Fruit fly (Drosophila melanogaster): Measurements from ENCODE around the gene SmB.
A peak's percentile ranks its signal among the peaks of the same experiment; 100 is the strongest.

SmB gene

dm6 chr2L:10435606-10436160 lies 9.3 kb upstream of the SmB start, which contains the start of the genes TBC1D16 and holn1:
TBC1D16 (minus strand) TSS chr2L:10435656.
holn1 (plus strand) TSS chr2L:10435995.
- no peak for TF ChIP-seq CG17801 (GFP tag; optimal IDR thresholded peaks at IDR 0.05; ENCODE audit: partially characterized antibody)

- peak; percentile 46 for TF ChIP-seq CG17801 (GFP tag; optimal IDR thresholded peaks at IDR 0.05; ENCODE audit: partially characterized antibody)
Measured at dm6 chr2L:10430802-10431476, 4.5 kb upstream of the SmB start, which contains the start of the genes Bug22 and TfIIB. Bug22 (minus strand) TSS chr2L:10430918. TfIIB (plus strand) TSS chr2L:10431338.

dm6 chr2L:10428528-10428927 lies 2.1 kb upstream of the SmB start, which contains the start of gene CG5188:
CG5188 (plus strand) TSS chr2L:10428829.
- TF ChIP-seq CG17801 (GFP tag; optimal IDR thresholded peaks at IDR 0.05; ENCODE audit: partially characterized antibody) = peak; percentile 17

- no peak for TF ChIP-seq CG17801 (GFP tag; optimal IDR thresholded peaks at IDR 0.05; ENCODE audit: partially characterized antibody)
Measured at dm6 chr2L:10425599-10425998, 828 bp downstream of the SmB start.

dm6 chr2L:10422643-10423606 lies 3.5 kb downstream of the SmB start, which contains the start of the genes pie and Wdfy2:
pie (minus strand) TSS chr2L:10422780.
Wdfy2 (plus strand) TSS chr2L:10423291.
- TF ChIP-seq CG17801 (GFP tag; optimal IDR thresholded peaks at IDR 0.05; ENCODE audit: partially characterized antibody) = no peak

dm6 chr2L:10418981-10419380 lies 7.4 kb downstream of the SmB start, which contains the start of gene RfC3:
RfC3 (plus strand) TSS chr2L:10419190.
- TF ChIP-seq CG17801 (GFP tag; optimal IDR thresholded peaks at IDR 0.05; ENCODE audit: partially characterized antibody) = no peak

dm6 chr2L:10413251-10414127 lies 12.9 kb downstream of the SmB start, which contains the start of the genes CG5355 and Klp31E:
CG5355 (minus strand) TSS chr2L:10413463.
Klp31E (plus strand) TSS chr2L:10414017.
- no peak for TF ChIP-seq CG17801 (GFP tag; optimal IDR thresholded peaks at IDR 0.05; ENCODE audit: partially characterized antibody)

- TF ChIP-seq CG17801 (GFP tag; optimal IDR thresholded peaks at IDR 0.05; ENCODE audit: partially characterized antibody) = peak; percentile 83
Measured at dm6 chr2L:10408122-10408576, 18.3 kb downstream of the SmB start, which contains the start of the genes Ip259 and RpS27A. Ip259 (plus strand) TSS chr2L:10408352. RpS27A (plus strand) TSS chr2L:10408352.

DNA sequence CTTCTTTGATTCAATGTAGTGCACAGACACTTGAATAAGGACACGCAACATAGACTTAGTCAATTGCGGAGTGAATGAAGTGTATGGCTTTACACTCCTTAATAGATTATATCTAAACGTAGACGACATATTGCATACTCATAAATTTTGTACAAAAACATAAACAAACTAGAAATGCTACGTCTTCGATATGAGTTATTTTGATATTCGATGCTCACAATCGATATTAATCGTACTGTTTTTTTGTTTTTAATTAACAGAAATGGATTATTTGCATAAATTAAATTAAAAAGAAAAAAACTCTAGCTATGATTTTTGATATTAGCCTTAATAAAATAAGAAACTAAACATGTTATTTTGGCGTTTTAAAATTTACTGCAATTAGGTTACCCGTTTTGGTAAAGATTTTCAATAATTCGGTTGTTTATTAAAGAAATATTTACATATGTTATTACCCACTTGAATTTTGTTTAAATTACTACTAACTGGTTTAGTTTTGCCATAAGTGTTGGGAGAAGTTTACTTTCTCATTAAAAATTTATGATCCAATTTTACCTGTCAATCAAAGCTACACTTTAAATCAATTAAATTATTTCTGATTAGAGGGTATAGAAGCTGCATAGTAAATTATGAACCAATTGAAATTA lies 21.3 kb downstream of the SmB start, which contains the start of the genes CG17768, LSm-4 and Ir31a:
Gene CG17768, minus strand, starts transcription at position 196 of the 647 bp plus-strand sequence.
Gene LSm-4, minus strand, starts transcription at position 196 of the 647 bp plus-strand sequence.
Gene Ir31a, plus strand, starts transcription at position 558 of the 647 bp plus-strand sequence.
- TF ChIP-seq CG17801 (GFP tag; optimal IDR thresholded peaks at IDR 0.05; ENCODE audit: partially characterized antibody) = no peak

DNA sequence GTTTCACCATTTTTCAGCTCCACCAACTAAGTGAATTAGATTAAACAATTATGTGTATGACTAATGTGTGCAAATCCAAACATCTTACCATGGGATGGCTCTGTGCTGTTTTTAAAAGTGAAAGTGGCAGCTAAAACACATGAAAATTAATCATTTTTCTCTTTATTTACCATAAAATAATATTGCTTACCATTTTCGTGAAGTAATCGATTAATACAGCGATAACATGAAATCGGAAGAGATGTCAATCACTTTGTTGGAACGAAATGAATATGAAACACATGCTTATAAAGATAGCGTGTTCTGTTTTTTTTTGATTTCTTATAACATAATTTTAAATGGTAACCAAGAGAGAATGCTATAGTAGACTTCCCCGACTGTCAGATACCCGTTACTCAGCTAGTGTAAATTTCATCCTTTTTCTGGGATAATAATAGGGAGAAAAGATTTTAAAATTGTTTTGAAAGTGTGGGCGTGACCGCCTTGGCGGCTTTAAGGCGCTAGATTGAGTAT lies 22.6 kb downstream of the SmB start:
- no peak for TF ChIP-seq CG17801 (GFP tag; optimal IDR thresholded peaks at IDR 0.05; ENCODE audit: partially characterized antibody)

dm6 chr2L:10396877-10397587 lies 29.4 kb downstream of the SmB start:
- TF ChIP-seq CG17801 (GFP tag; optimal IDR thresholded peaks at IDR 0.05; ENCODE audit: partially characterized antibody) = no peak

- peak; percentile 4 for TF ChIP-seq CG17801 (GFP tag; optimal IDR thresholded peaks at IDR 0.05; ENCODE audit: partially characterized antibody)
Measured at dm6 chr2L:10396488-10396824, 30.0 kb downstream of the SmB start, which contains the start of gene Cnot4. Cnot4 (plus strand) TSS chr2L:10396716.
